Worm (Caenorhabditis elegans) whole organism, early embryonic: ENCODE data around the gene srz-97.

ENCODE experiments used
- B0310.2 ChIP-seq: sonication (generic microtip); optimal IDR thresholded peaks from 2 replicates; lab custom pipeline; 2016; ENCODE audit warnings: mild to moderate bottlenecking, missing genetic modification characterization, missing compliant biosample characterization
- F13C5.2 ChIP-seq: sonication (generic microtip); optimal IDR thresholded peaks from 2 replicates; lab custom pipeline; 2017; ENCODE audit warnings: mild to moderate bottlenecking, missing genetic modification characterization, inconsistent platforms, missing compliant biosample characterization
- aly-1 ChIP-seq: sonication (generic microtip); optimal IDR thresholded peaks from 2 replicates; lab custom pipeline; 2016; ENCODE audit warnings: missing genetic modification characterization, missing compliant biosample characterization
- ama-1 ChIP-seq: fragments of 150-350 bp; optimal IDR thresholded peaks from 2 replicates; lab custom pipeline; 2014
- ceh-13 ChIP-seq: fragments of 200-800 bp; sonication (Bioruptor generic); optimal IDR thresholded peaks from 2 replicates; lab custom pipeline; 2018; ENCODE audit warnings: mild to moderate bottlenecking, missing genetic modification characterization, missing compliant biosample characterization
- ets-7 ChIP-seq: sonication (generic microtip); optimal IDR thresholded peaks from 2 replicates; lab custom pipeline; 2016; ENCODE audit warnings: missing genotype, missing genetic modification characterization, missing compliant biosample characterization
- flt-1 ChIP-seq: fragments of 200-800 bp; sonication (Bioruptor generic); IDR thresholded peaks from 2 replicates; pipeline ENCODE4 v1.3.6; 2022; ENCODE audit warnings: missing genetic modification characterization, missing compliant biosample characterization
- hmbx-1 ChIP-seq: sonication (generic microtip); optimal IDR thresholded peaks from 2 replicates; lab custom pipeline; 2016; ENCODE audit warnings: mild to moderate bottlenecking, missing genetic modification characterization, missing compliant biosample characterization
- hmg-4 ChIP-seq: fragments of 200-800 bp; sonication (Bioruptor generic); optimal IDR thresholded peaks from 2 replicates; lab custom pipeline; 2018; ENCODE audit warnings: mild to moderate bottlenecking, missing genetic modification characterization, missing compliant biosample characterization
- hnd-1 ChIP-seq: sonication (generic microtip); optimal IDR thresholded peaks from 2 replicates; lab custom pipeline; 2016; ENCODE audit warnings: missing genetic modification characterization, missing compliant biosample characterization
- scrt-1 ChIP-seq: fragments of 200-800 bp; sonication (Bioruptor generic); IDR thresholded peaks from 2 replicates; pipeline ENCODE4 v1.3.6; 2022; ENCODE audit warnings: missing genetic modification characterization, missing compliant biosample characterization
- tbx-37 ChIP-seq: fragments of 200-800 bp; sonication (Bioruptor generic); conservative IDR thresholded peaks from 2 replicates; pipeline ENCODE4 v1.3.6; 2022; ENCODE audit warnings: missing genetic modification reagents, missing genetic modification characterization, missing compliant biosample characterization
- tra-4 ChIP-seq: sonication (generic microtip); optimal IDR thresholded peaks from 2 replicates; lab custom pipeline; 2017; ENCODE audit warnings: missing genetic modification characterization, missing compliant biosample characterization

- TF ChIP-seq ama-1 (lab: Kevin White, UChicago) (no peak), tbx-37 (GFP tag; lab: Robert Waterston, UW) (no peak), ets-7 (tag; lab: Kevin White, UChicago) (no peak), ceh-13 (no peak), aly-1 (no peak), B0310.2 (tag; lab: Kevin White, UChicago) (no peak), hmbx-1 (no peak), hmg-4 (GFP tag; lab: Kevin White, UChicago) (no peak), tra-4 (tag; lab: Kevin White, UChicago) (no peak), hnd-1 (tag; lab: Kevin White, UChicago) (no peak), scrt-1 (GFP tag; lab: Robert Waterston, UW) (no peak), F13C5.2 (no peak), flt-1 (GFP tag; lab: Robert Waterston, UW) (no peak)
These were observed 19.4 kb downstream of the srz-97 start for ce11 chrV:14448669-14449068.
